Fruit fly (Drosophila melanogaster) whole organism, pupa: ENCODE data around the gene cbt.

Source experiments
- CG10348 ChIP-seq: fragments of 200-800 bp; sonication (Bioruptor generic); IDR thresholded peaks from 2 replicates; pipeline ENCODE4 v1.3.6; 2022; ENCODE audit warnings: missing biosample characterization, missing genetic modification characterization
- CG12605 ChIP-seq: fragments of 200-800 bp; sonication (Bioruptor generic); IDR thresholded peaks from 2 replicates; pipeline ENCODE4 v1.3.6; 2022; ENCODE audit warnings: missing biosample characterization, missing genetic modification characterization
- CG13204 ChIP-seq: fragments of 200-800 bp; sonication (Bioruptor generic); optimal IDR thresholded peaks from 2 replicates; lab custom pipeline; 2018; ENCODE audit warnings: missing biosample characterization, mild to moderate bottlenecking, missing genetic modification characterization, moderate library complexity
- CG14655 ChIP-seq: fragments of 200-800 bp; sonication (Bioruptor generic); optimal IDR thresholded peaks from 3 replicates; lab custom pipeline; 2017; ENCODE audit warnings: mild to moderate bottlenecking, missing biosample characterization, missing genetic modification reagents, missing genetic modification characterization
- CG15710 ChIP-seq: fragments of 200-800 bp; sonication (Bioruptor generic); optimal IDR thresholded peaks from 2 replicates; lab custom pipeline; 2018; ENCODE audit warnings: missing biosample characterization, mild to moderate bottlenecking, missing genetic modification characterization, moderate library complexity
- CG17806 ChIP-seq: fragments of 200-800 bp; sonication (Bioruptor generic); optimal IDR thresholded peaks from 2 replicates; lab custom pipeline; 2018; ENCODE audit warnings: missing biosample characterization, mild to moderate bottlenecking, missing genetic modification characterization, moderate library complexity
- CG32121 ChIP-seq: fragments of 200-800 bp; sonication (Bioruptor generic); IDR thresholded peaks from 2 replicates; pipeline ENCODE4 v1.3.6; 2022; ENCODE audit warnings: missing biosample characterization, missing genetic modification characterization
- CG34367 ChIP-seq: fragments of 200-800 bp; sonication (Bioruptor generic); optimal IDR thresholded peaks from 2 replicates; lab custom pipeline; 2018; ENCODE audit warnings: missing biosample characterization, mild to moderate bottlenecking, missing genetic modification characterization
- CG4496 ChIP-seq: fragments of 200-800 bp; sonication (Bioruptor generic); IDR thresholded peaks from 3 replicates; pipeline ENCODE4 v1.3.6; 2022; ENCODE audit warnings: missing biosample characterization, missing genetic modification characterization
- CG8159 ChIP-seq: fragments of 200-800 bp; sonication (Bioruptor generic); optimal IDR thresholded peaks from 3 replicates; lab custom pipeline; 2018; ENCODE audit warnings: missing biosample characterization, mild to moderate bottlenecking, missing genetic modification characterization, moderate library complexity
- CG8301 ChIP-seq: fragments of 200-800 bp; sonication (Bioruptor generic); optimal IDR thresholded peaks from 2 replicates; lab custom pipeline; 2018; ENCODE audit warnings: missing biosample characterization, mild to moderate bottlenecking, missing genetic modification characterization
- CG9948 ChIP-seq: fragments of 200-800 bp; sonication (Bioruptor generic); optimal IDR thresholded peaks from 2 replicates; lab custom pipeline; 2018; ENCODE audit warnings: missing biosample characterization, mild to moderate bottlenecking, missing genetic modification characterization, moderate library complexity
- D1 ChIP-seq: fragments of 200-800 bp; sonication (Bioruptor generic); optimal IDR thresholded peaks from 2 replicates; lab custom pipeline; 2018; ENCODE audit warnings: missing biosample characterization, mild to moderate bottlenecking, missing genetic modification characterization, moderate library complexity
- EcR ChIP-seq: fragments of 200-800 bp; sonication (Bioruptor generic); optimal IDR thresholded peaks from 3 replicates; lab custom pipeline; 2019; ENCODE audit warnings: missing biosample characterization, missing genetic modification characterization, mild to moderate bottlenecking, moderate library complexity, missing genetic modification reagents
- Ets98B ChIP-seq: fragments of 200-800 bp; sonication (Bioruptor generic); IDR thresholded peaks from 2 replicates; pipeline ENCODE4 v1.3.6; 2022; ENCODE audit warnings: missing biosample characterization, missing genetic modification characterization
- Pif1A ChIP-seq: fragments of 200-800 bp; sonication (Bioruptor generic); optimal IDR thresholded peaks from 3 replicates; lab custom pipeline; 2016; ENCODE audit warnings: missing biosample characterization, missing genetic modification characterization
- Pif1B ChIP-seq: fragments of 200-800 bp; sonication (Bioruptor generic); optimal IDR thresholded peaks from 3 replicates; lab custom pipeline; 2016; ENCODE audit warnings: missing biosample characterization, missing genetic modification characterization
- Snoo ChIP-seq: fragments of 200-800 bp; sonication (Bioruptor generic); optimal IDR thresholded peaks from 3 replicates; lab custom pipeline; 2017; ENCODE audit warnings: missing biosample characterization, mild to moderate bottlenecking, missing genetic modification characterization, inconsistent platforms
- fd96Ca ChIP-seq: fragments of 200-800 bp; sonication (Bioruptor generic); IDR thresholded peaks from 3 replicates; pipeline ENCODE4 v1.3.6; 2022; ENCODE audit warnings: missing biosample characterization, missing genetic modification characterization
- gl ChIP-seq: fragments of 200-800 bp; sonication (Bioruptor generic); optimal IDR thresholded peaks from 2 replicates; lab custom pipeline; 2018; ENCODE audit warnings: missing biosample characterization, mild to moderate bottlenecking, missing genetic modification characterization
- rn ChIP-seq: fragments of 200-800 bp; sonication (Bioruptor generic); IDR thresholded peaks from 2 replicates; pipeline ENCODE4 v1.3.6; 2022; ENCODE audit warnings: missing biosample characterization, missing genetic modification characterization

cbt gene

dm6 chr2L:487171-487570 is 7.7 kb upstream of the cbt start:
- TF ChIP-seq CG34367 (tag; lab: Kevin White, UChicago) (no peak), Pif1A (GFP tag; lab: Kevin White, UChicago) (no peak), fd96Ca (GFP tag; lab: Robert Waterston, UW) (no peak; the same call in 2 of the 3 replicates), CG12605 (GFP tag; lab: Robert Waterston, UW) (no peak), D1 (tag; lab: Kevin White, UChicago) (no peak), EcR (GFP tag; lab: Kevin White, UChicago) (peak; percentile 54)

dm6 chr2L:485825-486240 is 6.3 kb upstream of the cbt start:
- TF ChIP-seq CG9948 = peak; percentile 12
- TF ChIP-seq EcR (GFP tag; lab: Kevin White, UChicago) = peak; percentile 90
- TF ChIP-seq CG4496 (GFP tag; lab: Robert Waterston, UW) = peak; percentile 88
- peak; percentile 52 for TF ChIP-seq CG8301
- TF ChIP-seq gl (tag; lab: Kevin White, UChicago) = peak; percentile 89
- peak; percentile 43 for TF ChIP-seq CG17806 (tag; lab: Kevin White, UChicago)
- TF ChIP-seq Snoo (tag; lab: Kevin White, UChicago) = peak; percentile 86
- TF ChIP-seq rn = 0 out of 2 replicates have a peak, but pooled peaks have one; percentile 28
- TF ChIP-seq CG8159 = peak; percentile 55
- peak; percentile 80 for TF ChIP-seq Ets98B (GFP tag; lab: Robert Waterston, UW)
- peak; percentile 70 for TF ChIP-seq CG34367 (tag; lab: Kevin White, UChicago)
- peak; percentile 66 for TF ChIP-seq CG14655 (GFP tag; lab: Kevin White, UChicago)
- TF ChIP-seq CG15710 (tag; lab: Kevin White, UChicago) = peak; percentile 49
- peak; percentile 87 for TF ChIP-seq Pif1B (GFP tag; lab: Kevin White, UChicago)
- TF ChIP-seq CG13204 = peak; percentile 92
- TF ChIP-seq D1 (tag; lab: Kevin White, UChicago) = no peak
- peak; percentile 92 for TF ChIP-seq Pif1A (GFP tag; lab: Kevin White, UChicago)
- no peak for TF ChIP-seq CG10348
- peak; percentile 77; the same call in 1 of the 2 replicates for TF ChIP-seq CG32121 (GFP tag; lab: Robert Waterston, UW)
- peak; percentile 76 for TF ChIP-seq fd96Ca (GFP tag; lab: Robert Waterston, UW)
- TF ChIP-seq CG12605 (GFP tag; lab: Robert Waterston, UW) = peak; percentile 48

dm6 chr2L:485127-485824 is 5.8 kb upstream of the cbt start:
- TF ChIP-seq EcR (GFP tag; lab: Kevin White, UChicago) (peak; percentile 97), CG17806 (tag; lab: Kevin White, UChicago) (no peak)

dm6 chr2L:484281-484943 is 4.9 kb upstream of the cbt start:
- TF ChIP-seq Snoo (tag; lab: Kevin White, UChicago) = no peak
- peak; percentile 30 for TF ChIP-seq CG13204
- TF ChIP-seq Pif1A (GFP tag; lab: Kevin White, UChicago) = peak; percentile 15
- TF ChIP-seq CG8301 = no peak
- TF ChIP-seq gl (tag; lab: Kevin White, UChicago) = no peak
- TF ChIP-seq Ets98B (GFP tag; lab: Robert Waterston, UW) = no peak
- peak; percentile 12; the same call in 1 of the 3 replicates for TF ChIP-seq CG4496 (GFP tag; lab: Robert Waterston, UW)
- TF ChIP-seq fd96Ca (GFP tag; lab: Robert Waterston, UW) = no peak
- no peak for TF ChIP-seq CG17806 (tag; lab: Kevin White, UChicago)
- TF ChIP-seq Pif1B (GFP tag; lab: Kevin White, UChicago) = no peak
- TF ChIP-seq EcR (GFP tag; lab: Kevin White, UChicago) = peak; percentile 81

dm6 chr2L:483347-484280 is 4.1 kb upstream of the cbt start:
- no peak for TF ChIP-seq Snoo (tag; lab: Kevin White, UChicago)
- TF ChIP-seq CG14655 (GFP tag; lab: Kevin White, UChicago) = peak; percentile 42
- TF ChIP-seq CG12605 (GFP tag; lab: Robert Waterston, UW) = no peak
- TF ChIP-seq EcR (GFP tag; lab: Kevin White, UChicago) = peak; percentile 94
- TF ChIP-seq Ets98B (GFP tag; lab: Robert Waterston, UW) = no peak
- no peak for TF ChIP-seq rn
- no peak for TF ChIP-seq CG34367 (tag; lab: Kevin White, UChicago)
- no peak for TF ChIP-seq fd96Ca (GFP tag; lab: Robert Waterston, UW)
- TF ChIP-seq CG17806 (tag; lab: Kevin White, UChicago) = no peak
- TF ChIP-seq CG8159 = peak; percentile 33
- TF ChIP-seq CG15710 (tag; lab: Kevin White, UChicago) = peak; percentile 41
- TF ChIP-seq D1 (tag; lab: Kevin White, UChicago) = no peak
